Worm (Caenorhabditis elegans) whole organism, L1 larva: ENCODE measurements around the gene C05B5.4.
A peak's percentile ranks its signal among the peaks of the same experiment; 100 is the strongest.

Experiments
- C04F5.9 ChIP-seq: sonication (generic microtip); optimal IDR thresholded peaks from 2 replicates; lab custom pipeline; 2016; ENCODE audit warnings: missing genetic modification characterization, missing compliant biosample characterization
- aha-1 ChIP-seq: fragments of 150-350 bp; optimal IDR thresholded peaks from 2 replicates; lab custom pipeline; 2014; ENCODE audit warnings: missing biosample characterization, missing genetic modification characterization
- aly-2 ChIP-seq: fragments of 150-350 bp; optimal IDR thresholded peaks from 2 replicates; lab custom pipeline; 2014; ENCODE audit warnings: missing biosample characterization, missing genetic modification characterization
- ama-1 ChIP-seq: fragments of 150-350 bp; optimal IDR thresholded peaks from 2 replicates; lab custom pipeline; 2014
- blmp-1 ChIP-seq: fragments of 150-350 bp; optimal IDR thresholded peaks from 2 replicates; lab custom pipeline; 2014; ENCODE audit warnings: missing biosample characterization, missing genetic modification characterization
- ceh-63 ChIP-seq: fragments of 200-800 bp; sonication (Bioruptor generic); optimal IDR thresholded peaks from 2 replicates; lab custom pipeline; 2018; ENCODE audit warnings: mild to moderate bottlenecking, missing genetic modification characterization, missing compliant biosample characterization
- ceh-82 ChIP-seq, 3 experiments: fragments of 150-350 bp in 1 of 3; sonication (generic microtip) in 2 of 3; optimal IDR thresholded peaks; 2 replicates each; lab custom pipeline; 2014 to 2017; ENCODE audit warnings: missing biosample characterization in 3 of 3, missing genetic modification characterization in 3 of 3
- ces-1 ChIP-seq: fragments of 150-350 bp; optimal IDR thresholded peaks from 2 replicates; lab custom pipeline; 2014; ENCODE audit warnings: missing biosample characterization, missing genetic modification reagents, missing genetic modification characterization
- dpl-1 ChIP-seq, 3 experiments: fragments of 150-350 bp in 2 of 3; sonication (generic microtip) in 1 of 3; optimal IDR thresholded peaks; 2 replicates each; lab custom pipeline; 2014 to 2017; ENCODE audit warnings: missing biosample characterization in 3 of 3, missing genetic modification characterization in 3 of 3, missing genetic modification reagents in 3 of 3
- dsc-1 ChIP-seq: sonication (generic microtip); optimal IDR thresholded peaks from 2 replicates; lab custom pipeline; 2016; ENCODE audit warnings: mild to moderate bottlenecking, missing genetic modification characterization, missing compliant biosample characterization
- efl-1 ChIP-seq, 4 experiments: fragments of 150-350 bp; optimal IDR thresholded peaks in 3 of 4; peaks in 1 of 4; 1 replicate in 1 of 4; 2 replicates in 3 of 4; lab custom pipeline; 2014; ENCODE audit warnings: missing biosample characterization in 2 of 4, missing genetic modification characterization in 2 of 4, missing genetic modification reagents in 2 of 4
- efl-3 ChIP-seq: fragments of 200-800 bp; sonication (Bioruptor generic); optimal IDR thresholded peaks from 2 replicates; lab custom pipeline; 2018; ENCODE audit warnings: mild to moderate bottlenecking, missing genetic modification characterization, missing compliant biosample characterization
- egl-13 ChIP-seq: sonication (generic microtip); optimal IDR thresholded peaks from 2 replicates; lab custom pipeline; 2016; ENCODE audit warnings: missing genotype, missing genetic modification reagents, missing genetic modification characterization, missing compliant biosample characterization
- egl-27 ChIP-seq, 2 experiments: fragments of 150-350 bp in 1 of 2; sonication (generic microtip); optimal IDR thresholded peaks; 3 replicates each; lab custom pipeline; 2017 to 2018; ENCODE audit warnings: missing biosample characterization in 2 of 2, missing genetic modification characterization in 2 of 2, missing genetic modification reagents in 2 of 2
- elt-2 ChIP-seq: sonication (generic microtip); optimal IDR thresholded peaks from 2 replicates; lab custom pipeline; 2016; ENCODE audit warnings: missing genetic modification characterization, mild to moderate bottlenecking, inconsistent platforms, missing compliant biosample characterization, missing genetic modification reagents
- ets-5 ChIP-seq: fragments of 200-800 bp; sonication (Bioruptor generic); IDR thresholded peaks from 2 replicates; pipeline ENCODE4 v1.3.6; 2022; ENCODE audit warnings: missing genetic modification characterization, missing compliant biosample characterization
- fkh-10 ChIP-seq: sonication (generic microtip); optimal IDR thresholded peaks from 2 replicates; lab custom pipeline; 2017; ENCODE audit warnings: missing biosample characterization, missing genetic modification reagents, missing genetic modification characterization
- fkh-4 ChIP-seq: sonication (generic microtip); optimal IDR thresholded peaks from 2 replicates; lab custom pipeline; 2016; ENCODE audit warnings: missing compliant biosample characterization, missing genetic modification characterization, borderline replicate concordance
- fkh-8 ChIP-seq: sonication (generic microtip); optimal IDR thresholded peaks from 2 replicates; lab custom pipeline; 2016; ENCODE audit warnings: mild to moderate bottlenecking, missing genetic modification characterization, missing compliant biosample characterization
- grh-1 ChIP-seq: fragments of 200-800 bp; sonication (Bioruptor generic); IDR thresholded peaks from 2 replicates; pipeline ENCODE4 v1.3.6; 2022; ENCODE audit warnings: missing genetic modification reagents, missing genetic modification characterization, missing compliant biosample characterization
- isw-1 ChIP-seq: fragments of 200-800 bp; sonication (Bioruptor generic); IDR thresholded peaks from 2 replicates; pipeline ENCODE4 v1.3.6; 2022; ENCODE audit warnings: missing genetic modification characterization, missing compliant biosample characterization
- lin-14 ChIP-seq: fragments of 200-800 bp; sonication (Bioruptor generic); optimal IDR thresholded peaks from 2 replicates; lab custom pipeline; 2018; ENCODE audit warnings: mild to moderate bottlenecking, missing genetic modification characterization, moderate library complexity, missing compliant biosample characterization
- lin-39 ChIP-seq: fragments of 150-350 bp; optimal IDR thresholded peaks from 2 replicates; lab custom pipeline; 2014; ENCODE audit warnings: missing biosample characterization, missing genetic modification reagents, missing genetic modification characterization
- lsy-2 ChIP-seq, 2 experiments: fragments of 150-350 bp; optimal IDR thresholded peaks; 2 replicates each; lab custom pipeline; 2014; ENCODE audit warnings: missing biosample characterization in 2 of 2, missing genetic modification characterization in 2 of 2
- mab-9 ChIP-seq: fragments of 200-800 bp; sonication (Bioruptor generic); IDR thresholded peaks from 2 replicates; pipeline ENCODE4 v1.3.6; 2022; ENCODE audit warnings: missing genetic modification reagents, missing genetic modification characterization, missing compliant biosample characterization
- mdl-1 ChIP-seq, 2 experiments: fragments of 150-350 bp; optimal IDR thresholded peaks; 2 replicates each; lab custom pipeline; 2014 to 2017; ENCODE audit warnings: missing biosample characterization in 2 of 2, missing genetic modification characterization in 2 of 2, inconsistent platforms in 1 of 2
- mep-1 ChIP-seq: fragments of 150-350 bp; optimal IDR thresholded peaks from 2 replicates; lab custom pipeline; 2014; ENCODE audit warnings: missing biosample characterization, missing genetic modification characterization
- nhr-11 ChIP-seq: fragments of 150-350 bp; optimal IDR thresholded peaks from 2 replicates; lab custom pipeline; 2014; ENCODE audit warnings: missing biosample characterization, missing genetic modification characterization
- nhr-19 ChIP-seq: fragments of 200-800 bp; sonication (Bioruptor generic); conservative IDR thresholded peaks from 2 replicates; pipeline ENCODE4 v1.3.6; 2022; ENCODE audit warnings: missing genetic modification characterization, missing compliant biosample characterization
- nhr-237 ChIP-seq: fragments of 150-350 bp; optimal IDR thresholded peaks from 2 replicates; lab custom pipeline; 2014; ENCODE audit warnings: missing biosample characterization, missing genetic modification characterization
- nhr-28 ChIP-seq: fragments of 150-350 bp; optimal IDR thresholded peaks from 2 replicates; lab custom pipeline; 2014; ENCODE audit warnings: missing biosample characterization, missing genetic modification characterization
- nhr-47 ChIP-seq: sonication (generic microtip); optimal IDR thresholded peaks from 2 replicates; lab custom pipeline; 2016; ENCODE audit warnings: mild to moderate bottlenecking, missing genetic modification characterization, moderate library complexity, missing compliant biosample characterization
- nhr-71 ChIP-seq: sonication (generic microtip); optimal IDR thresholded peaks from 2 replicates; lab custom pipeline; 2016; ENCODE audit warnings: mild to moderate bottlenecking, missing genetic modification characterization, moderate library complexity, missing compliant biosample characterization
- nhr-85 ChIP-seq: sonication (generic microtip); peaks from one replicate; lab custom pipeline; 2016; ENCODE audit warnings: missing genetic modification characterization, inconsistent platforms, missing compliant biosample characterization
- nhr-90 ChIP-seq: sonication (generic microtip); optimal IDR thresholded peaks from 2 replicates; lab custom pipeline; 2016; ENCODE audit warnings: mild to moderate bottlenecking, missing genetic modification characterization, missing compliant biosample characterization; ENCODE audit not compliant: poor library complexity
- pag-3 ChIP-seq: sonication (generic microtip); optimal IDR thresholded peaks from 2 replicates; lab custom pipeline; 2017; ENCODE audit warnings: missing genetic modification characterization, mild to moderate bottlenecking, missing compliant biosample characterization, antibody characterized with exemption, borderline replicate concordance; ENCODE audit not compliant: insufficient read depth
- pax-3 ChIP-seq: fragments of 200-800 bp; sonication (Bioruptor generic); optimal IDR thresholded peaks from 2 replicates; lab custom pipeline; 2018; ENCODE audit warnings: mild to moderate bottlenecking, missing genetic modification characterization, moderate library complexity, missing compliant biosample characterization
- skn-1 ChIP-seq: fragments of 150-350 bp; optimal IDR thresholded peaks from 2 replicates; lab custom pipeline; 2014; ENCODE audit warnings: missing biosample characterization, missing genetic modification characterization
- snpc-4 ChIP-seq: fragments of 150-350 bp; optimal IDR thresholded peaks from 2 replicates; lab custom pipeline; 2014; ENCODE audit warnings: missing biosample characterization, missing genetic modification characterization
- snu-23 ChIP-seq: sonication (generic microtip); optimal IDR thresholded peaks from 2 replicates; lab custom pipeline; 2016; ENCODE audit warnings: missing genetic modification characterization, missing compliant biosample characterization
- sup-37 ChIP-seq: fragments of 200-800 bp; sonication (Bioruptor generic); optimal IDR thresholded peaks from 2 replicates; lab custom pipeline; 2018; ENCODE audit warnings: mild to moderate bottlenecking, missing genetic modification characterization, missing compliant biosample characterization
- swsn-7 ChIP-seq: sonication (generic microtip); optimal IDR thresholded peaks from 2 replicates; lab custom pipeline; 2016; ENCODE audit warnings: missing genetic modification characterization, missing compliant biosample characterization
- unc-130 ChIP-seq: fragments of 150-350 bp; optimal IDR thresholded peaks from 2 replicates; lab custom pipeline; 2017; ENCODE audit warnings: missing biosample characterization, missing genetic modification characterization, inconsistent platforms
- unc-30 ChIP-seq: sonication (generic microtip); optimal IDR thresholded peaks from 2 replicates; lab custom pipeline; 2017; ENCODE audit warnings: missing biosample characterization, missing genetic modification characterization
- unc-86 ChIP-seq: sonication (generic microtip); optimal IDR thresholded peaks from 2 replicates; lab custom pipeline; 2016; ENCODE audit warnings: missing genetic modification characterization, missing compliant biosample characterization
- xbp-1 ChIP-seq: sonication (generic microtip); optimal IDR thresholded peaks from 2 replicates; lab custom pipeline; 2016; ENCODE audit warnings: missing genetic modification characterization, missing compliant biosample characterization
- ztf-4 ChIP-seq: fragments of 150-350 bp; optimal IDR thresholded peaks from 2 replicates; lab custom pipeline; 2014; ENCODE audit warnings: missing biosample characterization, missing genetic modification characterization

C05B5.4 gene

DNA sequence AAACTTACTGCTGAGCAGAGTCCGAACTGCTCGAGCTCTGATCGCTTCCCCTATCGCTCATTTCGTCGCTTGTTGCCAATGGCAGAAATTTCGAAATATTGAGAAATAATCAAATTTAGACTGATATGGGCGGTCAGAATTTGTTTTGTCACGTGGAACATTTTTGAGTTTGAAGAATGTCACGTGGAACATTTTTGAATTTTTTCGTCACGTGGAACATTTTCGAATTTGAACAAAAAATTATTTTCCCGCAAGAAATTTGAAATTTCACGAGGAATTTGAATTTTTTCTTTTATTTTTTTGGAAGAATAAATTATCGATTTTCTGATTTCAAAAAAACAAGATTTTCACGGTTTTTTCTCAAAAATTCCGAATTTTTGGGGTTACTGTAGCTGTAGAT, 16.4 kb downstream of the C05B5.4 start, which contains the start of gene fbxa-155:
fbxa-155 (minus strand) TSS at position 101 of the 400 bp plus-strand sequence.
- TF ChIP-seq unc-130 (no peak), ama-1 (no peak), elt-2 (no peak), ces-1 (GFP tag; lab: Kevin White, UChicago) (no peak), ztf-4 (tag; lab: Kevin White, UChicago) (no peak), ceh-63 (no peak), pag-3 (tag; lab: Kevin White, UChicago) (no peak), aha-1 (tag; lab: Kevin White, UChicago) (no peak), snpc-4 (tag; lab: Kevin White, UChicago) (no peak), fkh-10 (no peak), sup-37 (GFP tag; lab: Kevin White, UChicago) (no peak), nhr-28 (tag; lab: Kevin White, UChicago) (no peak), nhr-85 (tag; lab: Kevin White, UChicago) (no peak), C04F5.9 (tag; lab: Kevin White, UChicago) (no peak), dpl-1 (GFP tag; optimal IDR thresholded peaks at IDR 0.05; lab: Kevin White, UChicago) (no peak), efl-3 (GFP tag; lab: Kevin White, UChicago) (no peak), fkh-4 (tag; lab: Kevin White, UChicago) (no peak), ets-5 (GFP tag; lab: Robert Waterston, UW) (no peak), egl-27 (tag; optimal IDR thresholded peaks at IDR 0.05; lab: Kevin White, UChicago) (no peak), nhr-237 (tag; lab: Kevin White, UChicago) (no peak)
- TF ChIP-seq, all 84 proteins: peak for 0

DNA sequence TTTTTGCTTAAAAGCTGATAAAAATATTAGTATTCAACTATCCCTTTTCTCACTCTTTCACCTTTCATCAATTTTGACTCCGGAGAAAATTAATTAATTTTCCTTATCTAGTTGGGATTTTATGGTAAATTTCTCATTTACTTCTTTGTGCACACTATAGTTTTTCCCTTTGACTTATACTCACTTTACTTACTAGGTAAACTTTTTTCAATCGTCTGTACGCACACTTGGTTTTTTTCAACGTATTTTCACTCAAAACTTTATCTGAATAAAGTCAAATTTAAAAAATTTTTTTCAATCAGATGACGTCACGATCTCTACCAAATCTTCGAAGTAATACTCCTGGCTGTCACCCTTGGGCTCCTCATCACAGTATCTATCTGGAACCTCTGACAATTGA, 18.5 kb downstream of the C05B5.4 start, which contains the start of gene C05B5.16:
C05B5.16 (plus strand) TSS at position 301 of the 400 bp plus-strand sequence.
- TF ChIP-seq lin-39 (no peak), unc-30 (no peak), blmp-1 (tag; lab: Kevin White, UChicago) (no peak), pag-3 (tag; lab: Kevin White, UChicago) (no peak), grh-1 (GFP tag; lab: Robert Waterston, UW) (no peak)

DNA sequence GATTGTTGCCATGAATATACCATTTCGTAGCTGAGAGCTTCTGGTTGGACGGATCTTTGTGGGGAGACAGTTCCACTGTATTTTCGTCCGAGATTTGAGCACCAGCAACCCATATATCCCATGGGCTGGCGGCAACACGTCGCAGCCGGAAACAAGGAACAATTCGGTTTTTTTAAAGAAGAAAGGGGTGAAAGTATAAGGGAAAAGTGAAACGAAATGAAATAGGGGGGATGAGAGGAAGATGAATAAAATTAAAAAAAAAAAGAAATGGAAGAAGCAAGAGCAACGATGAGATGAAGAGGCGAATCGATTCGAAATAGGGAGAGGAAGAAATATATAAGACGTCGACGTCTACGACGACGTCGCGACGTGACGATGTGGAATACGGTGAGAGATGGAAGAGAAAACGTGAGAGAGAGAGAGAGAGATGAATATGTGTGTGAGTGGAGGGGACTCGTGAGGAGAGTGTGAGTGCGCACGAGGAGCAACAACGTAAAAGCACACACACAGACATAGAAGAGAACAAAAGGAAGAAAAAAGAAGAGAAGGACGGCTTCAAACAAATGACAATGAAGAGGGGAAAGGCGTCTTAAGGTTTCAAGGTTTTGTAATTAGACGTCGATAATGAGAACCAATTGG, 22.8 kb downstream of the C05B5.4 start, which contains the start of gene rgs-1:
rgs-1 (minus strand) TSS at position 146 of the 639 bp plus-strand sequence.
- TF ChIP-seq unc-86 (peak; percentile 74), mep-1 (peak; percentile 49), nhr-28 (tag; lab: Kevin White, UChicago) (no peak), swsn-7 (tag; lab: Kevin White, UChicago) (peak; percentile 43), lsy-2 (tag; optimal IDR thresholded peaks at IDR 0.05; lab: Kevin White, UChicago) (peak; percentile 7 to 46), snpc-4 (tag; lab: Kevin White, UChicago) (peak; percentile 34), nhr-47 (peak; percentile 61), nhr-71 (peak; percentile 75), fkh-4 (tag; lab: Kevin White, UChicago) (no peak), nhr-11 (no peak), fkh-10 (peak; percentile 61), skn-1 (tag; lab: Kevin White, UChicago) (peak; percentile 24), isw-1 (0 out of 2 replicates have a peak, but pooled peaks have one; percentile 6), mab-9 (GFP tag; lab: Robert Waterston, UW) (no peak), fkh-8 (tag; lab: Kevin White, UChicago) (peak; percentile 79), aha-1 (tag; lab: Kevin White, UChicago) (no peak), nhr-90 (tag; lab: Kevin White, UChicago) (no peak), lin-14 (GFP tag; lab: Kevin White, UChicago) (peak; percentile 82), aly-2 (tag; lab: Kevin White, UChicago) (no peak), pax-3 (tag; lab: Kevin White, UChicago) (no peak), xbp-1 (tag; lab: Kevin White, UChicago) (peak; percentile 49), egl-13 (tag; lab: Kevin White, UChicago) (peak; percentile 10), ces-1 (GFP tag; lab: Kevin White, UChicago) (no peak), snu-23 (GFP tag; lab: Kevin White, UChicago) (peak; percentile 55), nhr-19 (GFP tag; lab: Robert Waterston, UW) (no peak), mdl-1 (tag; optimal IDR thresholded peaks at IDR 0.05; lab: Kevin White, UChicago) (peak in 1 of 2 experiments; percentile 4), efl-1 (optimal IDR thresholded peaks at IDR 0.05; lab: Kevin White, UChicago) (peak; percentile 38 to 49), efl-1 (GFP tag; optimal IDR thresholded peaks at IDR 0.05 in 1 of 2; lab: Kevin White, UChicago) (no peak), dsc-1 (tag; lab: Kevin White, UChicago) (peak; percentile 61), ceh-82 (tag; optimal IDR thresholded peaks at IDR 0.05; lab: Kevin White, UChicago) (peak; percentile 3 to 76 (median 11))
